Worm (Caenorhabditis elegans): Measurements from ENCODE around the gene T06C12.9.
A peak's percentile ranks its signal among the peaks of the same experiment; 100 is the strongest.

DNA sequence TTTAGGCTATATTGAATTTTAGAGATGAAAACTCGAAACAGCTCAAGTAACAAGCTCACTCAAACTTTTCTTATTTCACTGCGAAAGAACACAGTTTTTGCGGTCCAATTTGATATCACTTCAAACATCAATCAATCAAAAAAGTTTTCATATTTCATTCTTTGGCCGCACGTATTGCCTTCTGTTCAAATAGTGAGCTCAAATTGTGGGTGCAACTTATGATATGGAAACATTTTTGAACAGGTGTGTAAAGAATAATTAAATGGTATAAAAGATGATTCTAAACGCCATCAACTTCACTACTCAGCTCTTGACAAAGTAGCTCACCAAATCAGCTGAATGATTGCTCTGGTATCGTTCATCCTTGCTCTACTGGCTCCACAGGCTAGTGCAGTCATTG lies 13.8 kb upstream of the T06C12.9 start, which contains the start of gene T06C12.14:
- TF ChIP-seq zfp-3 (GFP tag; conservative IDR thresholded peaks at IDR 0.05) (no peak), F49E8.2 (tag; optimal IDR thresholded peaks at IDR 0.05; ENCODE audit: borderline replicate concordance) (no peak), unc-62 (GFP tag; optimal IDR thresholded peaks at IDR 0.05 in 1 of 2) (peak in 1 of 2 experiments; percentile 53), unc-62 (tag; optimal IDR thresholded peaks at IDR 0.05) (no peak), nhr-76 (tag; optimal IDR thresholded peaks at IDR 0.05) (no peak)

Data from whole organism, L4 larva.